Fruit fly (Drosophila melanogaster) whole organism, prepupa: ENCODE data around the gene beg.

Experiments used
- Blimp-1 ChIP-seq: fragments of 200-800 bp; sonication (Bioruptor generic); optimal IDR thresholded peaks from 3 replicates; lab custom pipeline; 2017; ENCODE audit warnings: missing biosample characterization, missing genetic modification characterization, mild to moderate bottlenecking, moderate library complexity, missing genetic modification reagents
- CG10669 ChIP-seq: fragments of 200-800 bp; sonication (Bioruptor generic); optimal IDR thresholded peaks from 3 replicates; lab custom pipeline; 2018; ENCODE audit warnings: missing biosample characterization, mild to moderate bottlenecking, missing genetic modification characterization, moderate library complexity
- CG11294 ChIP-seq: fragments of 200-800 bp; sonication (Bioruptor generic); IDR thresholded peaks from 2 replicates; pipeline ENCODE4 v1.3.6; 2022; ENCODE audit warnings: missing biosample characterization, missing genetic modification characterization
- CG11902 ChIP-seq: fragments of 200-800 bp; sonication (Bioruptor generic); optimal IDR thresholded peaks from 3 replicates; lab custom pipeline; 2016; ENCODE audit warnings: missing biosample characterization, missing genetic modification characterization
- CG1621 ChIP-seq: fragments of 200-800 bp; sonication (Bioruptor generic); optimal IDR thresholded peaks from 3 replicates; lab custom pipeline; 2018; ENCODE audit warnings: missing biosample characterization, mild to moderate bottlenecking, missing genetic modification characterization
- CG16779 ChIP-seq: fragments of 200-800 bp; sonication (Bioruptor generic); optimal IDR thresholded peaks from 3 replicates; lab custom pipeline; 2017; ENCODE audit warnings: missing biosample characterization, mild to moderate bottlenecking, missing genetic modification characterization
- CG3032 ChIP-seq: fragments of 200-800 bp; optimal IDR thresholded peaks from 2 replicates; lab custom pipeline; 2019; ENCODE audit warnings: missing biosample characterization, mild to moderate bottlenecking, missing genetic modification characterization, moderate library complexity
- CG31627 ChIP-seq: fragments of 200-800 bp; sonication (Bioruptor generic); optimal IDR thresholded peaks from 3 replicates; lab custom pipeline; 2016; ENCODE audit warnings: missing biosample characterization, missing genetic modification characterization
- CG32006 ChIP-seq: fragments of 200-800 bp; sonication (Bioruptor generic); optimal IDR thresholded peaks from 3 replicates; lab custom pipeline; 2017; ENCODE audit warnings: missing biosample characterization, mild to moderate bottlenecking, missing genetic modification characterization
- CG34406 ChIP-seq: fragments of 200-800 bp; sonication (Bioruptor generic); optimal IDR thresholded peaks from 3 replicates; lab custom pipeline; 2016; ENCODE audit warnings: missing biosample characterization, missing genetic modification characterization
- CG3919 ChIP-seq: fragments of 200-800 bp; sonication (Bioruptor generic); optimal IDR thresholded peaks from 3 replicates; lab custom pipeline; 2016; ENCODE audit warnings: missing biosample characterization, missing genetic modification characterization
- CG4318 ChIP-seq: fragments of 200-800 bp; sonication (Bioruptor generic); optimal IDR thresholded peaks from 3 replicates; lab custom pipeline; 2017; ENCODE audit warnings: missing biosample characterization, mild to moderate bottlenecking, missing genetic modification characterization
- CG6276 ChIP-seq: fragments of 200-800 bp; sonication (Bioruptor generic); optimal IDR thresholded peaks from 2 replicates; lab custom pipeline; 2017; ENCODE audit warnings: missing biosample characterization, mild to moderate bottlenecking, missing genetic modification characterization
- CG6792 ChIP-seq: fragments of 200-800 bp; sonication (Bioruptor generic); optimal IDR thresholded peaks from 3 replicates; lab custom pipeline; 2016; ENCODE audit warnings: missing biosample characterization, missing genetic modification characterization
- CG6808 ChIP-seq: fragments of 200-800 bp; sonication (Bioruptor generic); optimal IDR thresholded peaks from 3 replicates; lab custom pipeline; 2017; ENCODE audit warnings: missing biosample characterization, missing genetic modification characterization, mild to moderate bottlenecking, moderate library complexity, missing genetic modification reagents
- CG6854 ChIP-seq: fragments of 200-800 bp; sonication (Bioruptor generic); optimal IDR thresholded peaks from 2 replicates; lab custom pipeline; 2017; ENCODE audit warnings: missing biosample characterization, mild to moderate bottlenecking, missing genetic modification characterization
- CG7368 ChIP-seq: fragments of 200-800 bp; sonication (Bioruptor generic); optimal IDR thresholded peaks from 3 replicates; lab custom pipeline; 2016; ENCODE audit warnings: missing biosample characterization, missing genetic modification characterization
- CG8119 ChIP-seq: fragments of 200-800 bp; sonication (Bioruptor generic); IDR thresholded peaks from 3 replicates; pipeline ENCODE4 v1.3.6; 2022; ENCODE audit warnings: missing biosample characterization, missing genetic modification characterization
- CG8319 ChIP-seq: fragments of 200-800 bp; sonication (Bioruptor generic); optimal IDR thresholded peaks from 3 replicates; lab custom pipeline; 2016; ENCODE audit warnings: missing biosample characterization, missing genetic modification characterization
- CG8632 ChIP-seq: fragments of 200-800 bp; sonication (Bioruptor generic); optimal IDR thresholded peaks from 3 replicates; lab custom pipeline; 2016; ENCODE audit warnings: missing biosample characterization, missing genetic modification characterization
- Eip75B ChIP-seq: fragments of 200-800 bp; sonication (Bioruptor generic); optimal IDR thresholded peaks from 3 replicates; lab custom pipeline; 2016; ENCODE audit warnings: missing biosample characterization, missing genetic modification characterization
- Eip78C ChIP-seq: fragments of 200-800 bp; sonication (Bioruptor generic); peaks from one replicate; lab custom pipeline; 2016; ENCODE audit warnings: missing biosample characterization, missing genetic modification characterization
- Eip93F ChIP-seq: fragments of 200-800 bp; sonication (Bioruptor generic); optimal IDR thresholded peaks from 2 replicates; lab custom pipeline; 2016; ENCODE audit warnings: missing biosample characterization, mild to moderate bottlenecking, missing genetic modification characterization
- Ets21C ChIP-seq: fragments of 200-800 bp; sonication (Bioruptor generic); optimal IDR thresholded peaks from 3 replicates; lab custom pipeline; 2016; ENCODE audit warnings: missing biosample characterization, missing genetic modification characterization
- Ets96B ChIP-seq: fragments of 200-800 bp; optimal IDR thresholded peaks from 2 replicates; lab custom pipeline; 2019; ENCODE audit warnings: missing biosample characterization, mild to moderate bottlenecking, missing genetic modification characterization, moderate library complexity
- Hr38 ChIP-seq: sonication (Bioruptor generic); optimal IDR thresholded peaks from 2 replicates; lab custom pipeline; 2016; ENCODE audit warnings: missing biosample characterization, missing genetic modification characterization
- Hr39 ChIP-seq: fragments of 200-800 bp; sonication (Bioruptor generic); optimal IDR thresholded peaks from 2 replicates; lab custom pipeline; 2016; ENCODE audit warnings: missing biosample characterization, missing genetic modification characterization
- Hr4 ChIP-seq: fragments of 200-800 bp; sonication (Bioruptor generic); optimal IDR thresholded peaks from 3 replicates; lab custom pipeline; 2016; ENCODE audit warnings: missing biosample characterization, missing genetic modification characterization
- Lpt ChIP-seq: fragments of 200-800 bp; sonication (Bioruptor generic); optimal IDR thresholded peaks from 3 replicates; lab custom pipeline; 2016; ENCODE audit warnings: missing biosample characterization, missing genetic modification characterization
- Met ChIP-seq: fragments of 200-800 bp; sonication (Bioruptor generic); optimal IDR thresholded peaks from 3 replicates; lab custom pipeline; 2016; ENCODE audit warnings: missing biosample characterization, missing genetic modification characterization
- OdsH ChIP-seq: fragments of 200-800 bp; sonication (Bioruptor generic); optimal IDR thresholded peaks from 3 replicates; lab custom pipeline; 2016; ENCODE audit warnings: missing biosample characterization, missing genetic modification characterization
- Sox102F ChIP-seq: fragments of 200-800 bp; sonication (Bioruptor generic); optimal IDR thresholded peaks from 2 replicates; lab custom pipeline; 2016; ENCODE audit warnings: missing biosample characterization, mild to moderate bottlenecking, missing genetic modification characterization
- Sox14 ChIP-seq: fragments of 200-800 bp; sonication (Bioruptor generic); optimal IDR thresholded peaks from 3 replicates; lab custom pipeline; 2016; ENCODE audit warnings: missing biosample characterization, missing genetic modification characterization
- achi ChIP-seq: fragments of 200-800 bp; sonication (Bioruptor generic); optimal IDR thresholded peaks from 3 replicates; lab custom pipeline; 2016; ENCODE audit warnings: missing biosample characterization, missing genetic modification characterization
- acj6 ChIP-seq: fragments of 200-800 bp; sonication (Bioruptor generic); optimal IDR thresholded peaks from 3 replicates; lab custom pipeline; 2016; ENCODE audit warnings: missing biosample characterization, missing genetic modification characterization
- dac ChIP-seq: fragments of 200-800 bp; sonication (Bioruptor generic); optimal IDR thresholded peaks from 2 replicates; lab custom pipeline; 2017; ENCODE audit warnings: missing biosample characterization, mild to moderate bottlenecking, missing genetic modification characterization
- dsx ChIP-seq: fragments of 200-800 bp; optimal IDR thresholded peaks from 3 replicates; lab custom pipeline; 2019; ENCODE audit warnings: missing biosample characterization, mild to moderate bottlenecking, missing genetic modification characterization, moderate library complexity; ENCODE audit not compliant: poor library complexity, severe bottlenecking
- eg ChIP-seq: fragments of 200-800 bp; sonication (Bioruptor generic); IDR thresholded peaks from 3 replicates; pipeline ENCODE4 v1.3.6; 2022; ENCODE audit warnings: missing biosample characterization, missing genetic modification characterization
- esn ChIP-seq: fragments of 200-800 bp; sonication (Bioruptor generic); optimal IDR thresholded peaks from 2 replicates; lab custom pipeline; 2016; ENCODE audit warnings: missing biosample characterization, mild to moderate bottlenecking, missing genetic modification characterization, moderate library complexity
- fkh ChIP-seq: fragments of 200-800 bp; sonication (Bioruptor generic); optimal IDR thresholded peaks from 3 replicates; lab custom pipeline; 2017; ENCODE audit warnings: missing biosample characterization, mild to moderate bottlenecking, missing genetic modification characterization, moderate library complexity
- net ChIP-seq: fragments of 200-800 bp; sonication (Bioruptor generic); optimal IDR thresholded peaks from 3 replicates; lab custom pipeline; 2016; ENCODE audit warnings: missing biosample characterization, missing genetic modification characterization
- pdm3 ChIP-seq: fragments of 200-800 bp; sonication (Bioruptor generic); optimal IDR thresholded peaks from 3 replicates; lab custom pipeline; 2016; ENCODE audit warnings: missing biosample characterization, missing genetic modification characterization
- salr ChIP-seq, 2 experiments: fragments of 200-800 bp; sonication (Bioruptor generic); optimal IDR thresholded peaks; 3 replicates each; lab custom pipeline; 2016 to 2018; ENCODE audit warnings: missing biosample characterization in 2 of 2, missing genetic modification characterization in 2 of 2, mild to moderate bottlenecking in 1 of 2
- spab ChIP-seq: fragments of 200-800 bp; sonication (Bioruptor generic); optimal IDR thresholded peaks from 2 replicates; lab custom pipeline; 2017; ENCODE audit warnings: missing biosample characterization, mild to moderate bottlenecking, missing genetic modification characterization, missing genetic modification reagents
- ss ChIP-seq, 2 experiments: fragments of 200-800 bp; sonication (Bioruptor generic); optimal IDR thresholded peaks; 2 replicates in 1 of 2; 3 replicates in 1 of 2; lab custom pipeline; 2017 to 2018; ENCODE audit warnings: mild to moderate bottlenecking in 2 of 2, missing biosample characterization in 2 of 2, missing genetic modification characterization in 2 of 2, moderate library complexity in 1 of 2
- svp ChIP-seq: fragments of 200-800 bp; sonication (Bioruptor generic); peaks from one replicate; lab custom pipeline; 2016; ENCODE audit warnings: missing biosample characterization, missing genetic modification characterization
- topi ChIP-seq: fragments of 200-800 bp; sonication (Bioruptor generic); optimal IDR thresholded peaks from 3 replicates; lab custom pipeline; 2016; ENCODE audit warnings: missing biosample characterization, missing genetic modification characterization
- vri ChIP-seq: fragments of 200-800 bp; sonication (Bioruptor generic); optimal IDR thresholded peaks from 3 replicates; lab custom pipeline; 2016; ENCODE audit warnings: missing biosample characterization, mild to moderate bottlenecking, missing genetic modification characterization

Gene beg

dm6 chr3L:16987347-16987746 is 48.1 kb upstream of the beg start (continued):
- TF ChIP-seq eg (GFP tag; lab: Robert Waterston, UW) (peak; percentile 41; the same call in 1 of the 3 replicates), CG32006 (GFP tag; lab: Kevin White, UChicago) (peak; percentile 60), pdm3 (peak; percentile 33), CG1621 (no peak), CG6854 (no peak), salr (GFP tag; optimal IDR thresholded peaks at IDR 0.05; lab: Kevin White, UChicago) (no peak), Hr39 (GFP tag; lab: Kevin White, UChicago) (no peak), topi (no peak), CG10669 (GFP tag; lab: Kevin White, UChicago) (peak; percentile 21), esn (no peak), OdsH (peak; percentile 18), Hr4 (GFP tag; lab: Kevin White, UChicago) (peak; percentile 58), CG11294 (no peak), CG8119 (GFP tag; lab: Robert Waterston, UW) (peak; percentile 53), CG3919 (GFP tag; lab: Kevin White, UChicago) (peak; percentile 21), Met (no peak), Sox102F (GFP tag; lab: Kevin White, UChicago) (no peak), Lpt (GFP tag; lab: Kevin White, UChicago) (no peak), Hr38 (GFP tag; lab: Kevin White, UChicago) (no peak)

dm6 chr3L:16988526-16988925 is 46.9 kb upstream of the beg start:
- no peak for TF ChIP-seq CG7368 (GFP tag; lab: Kevin White, UChicago)
- no peak for TF ChIP-seq CG34406 (GFP tag; lab: Kevin White, UChicago)
- TF ChIP-seq acj6 = no peak
- TF ChIP-seq svp (GFP tag; lab: Kevin White, UChicago) = peak; percentile 80

dm6 chr3L:16989169-16989568 is 46.3 kb upstream of the beg start:
- peak; percentile 76 for TF ChIP-seq CG6276 (GFP tag; lab: Kevin White, UChicago)
- peak; percentile 91 for TF ChIP-seq dsx (GFP tag; lab: Kevin White, UChicago)
- no peak for TF ChIP-seq Hr38 (GFP tag; lab: Kevin White, UChicago)
- peak; percentile 88 for TF ChIP-seq CG6808 (GFP tag; lab: Kevin White, UChicago)
- TF ChIP-seq Eip93F = peak; percentile 68
- peak; percentile 82 for TF ChIP-seq achi (GFP tag; lab: Kevin White, UChicago)
- peak; percentile 85 for TF ChIP-seq Ets96B (tag; lab: Kevin White, UChicago)
- TF ChIP-seq Eip78C (GFP tag; lab: Kevin White, UChicago) = peak; percentile 98
- TF ChIP-seq CG8319 (GFP tag; lab: Kevin White, UChicago) = peak; percentile 54
- TF ChIP-seq vri (GFP tag; lab: Kevin White, UChicago) = peak; percentile 81
- peak; percentile 88 to 90 for TF ChIP-seq ss (GFP tag; optimal IDR thresholded peaks at IDR 0.05; lab: Kevin White, UChicago)
- peak; percentile 87 for TF ChIP-seq topi
- TF ChIP-seq CG3032 (tag; lab: Kevin White, UChicago) = peak; percentile 82
- peak; percentile 45 for TF ChIP-seq Ets21C (GFP tag; lab: Kevin White, UChicago)
- TF ChIP-seq CG4318 = no peak
- peak; percentile 78 for TF ChIP-seq spab (GFP tag; lab: Kevin White, UChicago)
- no peak for TF ChIP-seq fkh (GFP tag; lab: Kevin White, UChicago)
- peak; percentile 87 for TF ChIP-seq CG8632 (GFP tag; lab: Kevin White, UChicago)
- peak; percentile 73; the same call in 1 of the 3 replicates for TF ChIP-seq eg (GFP tag; lab: Robert Waterston, UW)
- peak; percentile 43 for TF ChIP-seq CG11902
- TF ChIP-seq OdsH = no peak
- TF ChIP-seq CG31627 (GFP tag; lab: Kevin White, UChicago) = peak; percentile 70
- no peak for TF ChIP-seq dac (GFP tag; lab: Kevin White, UChicago)
- peak; percentile 92 for TF ChIP-seq esn
- peak; percentile 87 for TF ChIP-seq net (GFP tag; lab: Kevin White, UChicago)
- peak; percentile 83 for TF ChIP-seq CG3919 (GFP tag; lab: Kevin White, UChicago)
- peak; percentile 85 for TF ChIP-seq CG34406 (GFP tag; lab: Kevin White, UChicago)
- TF ChIP-seq Sox14 (GFP tag; lab: Kevin White, UChicago) = peak; percentile 77
- peak; percentile 93 for TF ChIP-seq svp (GFP tag; lab: Kevin White, UChicago)
- peak; percentile 83 for TF ChIP-seq CG6792 (GFP tag; lab: Kevin White, UChicago)
- TF ChIP-seq CG16779 (tag; lab: Kevin White, UChicago) = peak; percentile 57
- peak; percentile 87 for TF ChIP-seq CG6854
- no peak for TF ChIP-seq Eip75B (GFP tag; lab: Kevin White, UChicago)
- TF ChIP-seq Blimp-1 (GFP tag; lab: Kevin White, UChicago) = peak; percentile 73
- peak in 1 of 2 experiments; percentile 37 for TF ChIP-seq salr (GFP tag; optimal IDR thresholded peaks at IDR 0.05; lab: Kevin White, UChicago)
- no peak for TF ChIP-seq CG10669 (GFP tag; lab: Kevin White, UChicago)
